Fruit fly (Drosophila melanogaster) whole organism, embryonic: ENCODE data around the gene Mst89B.
A peak's percentile ranks its signal among the peaks of the same experiment; 100 is the strongest.

Experiments
- Asciz ChIP-seq: fragments of 200-800 bp; sonication (Bioruptor generic); optimal IDR thresholded peaks from 2 replicates; lab custom pipeline; 2017; ENCODE audit warnings: missing biosample characterization, mild to moderate bottlenecking, missing genetic modification characterization, missing genetic modification reagents
- B-H2 ChIP-seq: fragments of 200-800 bp; sonication (Bioruptor generic); optimal IDR thresholded peaks from 2 replicates; lab custom pipeline; 2018; ENCODE audit warnings: missing biosample characterization, mild to moderate bottlenecking, missing genetic modification characterization
- CG10267 ChIP-seq: fragments of 200-800 bp; sonication (Bioruptor generic); optimal IDR thresholded peaks from 2 replicates; lab custom pipeline; 2018; ENCODE audit warnings: missing biosample characterization, mild to moderate bottlenecking, missing genetic modification characterization, moderate library complexity
- CG10274 ChIP-seq: fragments of 200-800 bp; sonication (Bioruptor generic); optimal IDR thresholded peaks from 3 replicates; lab custom pipeline; 2017; ENCODE audit warnings: missing biosample characterization, mild to moderate bottlenecking, missing genetic modification characterization
- CG10959 ChIP-seq: fragments of 200-800 bp; sonication (Bioruptor generic); IDR thresholded peaks from 2 replicates; pipeline ENCODE4 v1.3.6; 2022; ENCODE audit warnings: missing biosample characterization, missing genetic modification characterization
- CG11085 ChIP-seq: fragments of 200-800 bp; sonication (Bioruptor generic); IDR thresholded peaks from 2 replicates; pipeline ENCODE4 v1.3.6; 2022; ENCODE audit warnings: missing biosample characterization, missing genetic modification characterization
- CG11456 ChIP-seq: fragments of 200-800 bp; sonication (Bioruptor generic); IDR thresholded peaks from 3 replicates; pipeline ENCODE4 v1.3.6; 2022; ENCODE audit warnings: missing biosample characterization, missing genetic modification characterization
- CG11560 ChIP-seq: fragments of 200-800 bp; sonication (Bioruptor generic); IDR thresholded peaks from 3 replicates; pipeline ENCODE4 v1.3.6; 2022; ENCODE audit warnings: missing biosample characterization, missing genetic modification characterization
- CG12155 ChIP-seq: fragments of 200-800 bp; sonication (Bioruptor generic); optimal IDR thresholded peaks from 3 replicates; lab custom pipeline; 2016; ENCODE audit warnings: missing biosample characterization, missing genetic modification characterization
- CG13424 ChIP-seq: fragments of 200-800 bp; sonication (Bioruptor generic); optimal IDR thresholded peaks from 2 replicates; lab custom pipeline; 2019; ENCODE audit warnings: missing biosample characterization, mild to moderate bottlenecking, missing genetic modification characterization, moderate library complexity
- CG14014 ChIP-seq: fragments of 200-800 bp; sonication (Bioruptor generic); IDR thresholded peaks from 2 replicates; pipeline ENCODE4 v1.3.6; 2022; ENCODE audit warnings: missing biosample characterization, missing genetic modification characterization
- CG1602 ChIP-seq: fragments of 200-800 bp; sonication (Bioruptor generic); optimal IDR thresholded peaks from 3 replicates; lab custom pipeline; 2016; ENCODE audit warnings: missing biosample characterization, missing genetic modification characterization
- CG18011 ChIP-seq: fragments of 200-800 bp; sonication (Bioruptor generic); optimal IDR thresholded peaks from 2 replicates; lab custom pipeline; 2017; ENCODE audit warnings: missing biosample characterization, missing genetic modification characterization, mild to moderate bottlenecking, moderate library complexity, missing genotype
- CG2202 ChIP-seq: fragments of 200-800 bp; sonication (Bioruptor generic); optimal IDR thresholded peaks from 2 replicates; lab custom pipeline; 2018; ENCODE audit warnings: missing biosample characterization, mild to moderate bottlenecking, missing genetic modification characterization
- CG2678 ChIP-seq: fragments of 200-800 bp; sonication (Bioruptor generic); optimal IDR thresholded peaks from 3 replicates; lab custom pipeline; 2019; ENCODE audit warnings: missing biosample characterization, mild to moderate bottlenecking, missing genetic modification characterization, moderate library complexity
- CG3995 ChIP-seq: fragments of 200-800 bp; sonication (Bioruptor generic); optimal IDR thresholded peaks from 3 replicates; lab custom pipeline; 2016; ENCODE audit warnings: missing biosample characterization, missing genetic modification characterization
- CG4360 ChIP-seq: fragments of 200-800 bp; sonication (Bioruptor generic); IDR thresholded peaks from 2 replicates; pipeline ENCODE4 v1.3.6; 2022; ENCODE audit warnings: missing biosample characterization, missing genetic modification characterization
- CG6791 ChIP-seq: fragments of 200-800 bp; sonication (Bioruptor generic); IDR thresholded peaks from 3 replicates; pipeline ENCODE4 v1.3.6; 2022; ENCODE audit warnings: missing biosample characterization, missing genetic modification characterization; ENCODE audit not compliant: partially characterized antibody
- CG7987 ChIP-seq: fragments of 200-800 bp; sonication (Bioruptor generic); optimal IDR thresholded peaks from 2 replicates; lab custom pipeline; 2018; ENCODE audit warnings: missing biosample characterization, mild to moderate bottlenecking, missing genetic modification characterization, moderate library complexity
- CG8290 ChIP-seq, 3 experiments: fragments of 200-800 bp; sonication (Bioruptor generic); optimal IDR thresholded peaks; 2 replicates each; lab custom pipeline; 2016 to 2019; ENCODE audit warnings: missing biosample characterization in 3 of 3, missing genetic modification characterization in 3 of 3, mild to moderate bottlenecking in 2 of 3, moderate library complexity in 1 of 3
- CTCF ChIP-seq: fragments of 200-800 bp; sonication (Bioruptor generic); optimal IDR thresholded peaks from 2 replicates; lab custom pipeline; 2017; ENCODE audit warnings: missing biosample characterization, mild to moderate bottlenecking, missing genetic modification characterization, moderate library complexity
- Dip3 ChIP-seq: fragments of 200-800 bp; sonication (Bioruptor generic); optimal IDR thresholded peaks from 3 replicates; lab custom pipeline; 2016; ENCODE audit warnings: missing biosample characterization, missing genetic modification characterization
- Dll ChIP-seq: fragments of 200-800 bp; sonication (Bioruptor generic); IDR thresholded peaks from 4 replicates; pipeline ENCODE4 v1.3.6; 2022; ENCODE audit warnings: missing biosample characterization, missing genetic modification characterization; ENCODE audit not compliant: partially characterized antibody
- Fer2 ChIP-seq: fragments of 200-800 bp; sonication (Bioruptor generic); optimal IDR thresholded peaks from 2 replicates; lab custom pipeline; 2018; ENCODE audit warnings: missing biosample characterization, mild to moderate bottlenecking, missing genetic modification characterization, moderate library complexity
- NFAT ChIP-seq: fragments of 200-800 bp; sonication (Bioruptor generic); IDR thresholded peaks from 2 replicates; pipeline ENCODE4 v1.3.6; 2022; ENCODE audit warnings: missing biosample characterization, missing genetic modification characterization
- Nf-YB ChIP-seq: fragments of 200-800 bp; sonication (Bioruptor generic); optimal IDR thresholded peaks from 3 replicates; lab custom pipeline; 2019; ENCODE audit warnings: missing biosample characterization, mild to moderate bottlenecking, missing genetic modification characterization, moderate library complexity
- NfI ChIP-seq: fragments of 200-800 bp; sonication (Bioruptor generic); optimal IDR thresholded peaks from 3 replicates; lab custom pipeline; 2018; ENCODE audit warnings: missing biosample characterization, mild to moderate bottlenecking, missing genetic modification characterization, moderate library complexity
- Pdp1 ChIP-seq, 2 experiments: fragments of 200-800 bp; sonication (Bioruptor generic); optimal IDR thresholded peaks; 3 replicates each; lab custom pipeline; 2016; ENCODE audit warnings: missing biosample characterization in 2 of 2, missing genetic modification characterization in 2 of 2, mild to moderate bottlenecking in 1 of 2, moderate library complexity in 1 of 2
- Scr ChIP-seq: fragments of 200-800 bp; sonication (Bioruptor generic); IDR thresholded peaks from 2 replicates; pipeline ENCODE4 v1.3.6; 2022; ENCODE audit warnings: missing biosample characterization, missing genetic modification characterization; ENCODE audit not compliant: partially characterized antibody
- Stat92E ChIP-seq, 3 experiments: fragments of >200 bp in 2 of 3; fragments of 200-800 bp in 1 of 3; sonication (Bioruptor generic) in 1 of 3; optimal IDR thresholded peaks; 2 replicates each; lab custom pipeline; 2017 to 2019; ENCODE audit warnings: missing biosample characterization in 3 of 3, missing genetic modification characterization in 3 of 3, mild to moderate bottlenecking in 1 of 3, moderate library complexity in 1 of 3
- YL-1 ChIP-seq: fragments of 200-800 bp; sonication (Bioruptor generic); optimal IDR thresholded peaks from 3 replicates; lab custom pipeline; 2017; ENCODE audit warnings: missing biosample characterization, mild to moderate bottlenecking, missing genetic modification characterization
- ato ChIP-seq: fragments of 200-800 bp; sonication (Bioruptor generic); IDR thresholded peaks from 2 replicates; pipeline ENCODE4 v1.3.6; 2022; ENCODE audit warnings: missing biosample characterization, missing genetic modification characterization; ENCODE audit not compliant: partially characterized antibody
- bbx ChIP-seq: fragments of 200-800 bp; sonication (Bioruptor generic); IDR thresholded peaks from 2 replicates; pipeline ENCODE4 v1.3.6; 2022; ENCODE audit warnings: missing biosample characterization, missing genetic modification characterization; ENCODE audit not compliant: partially characterized antibody
- cad ChIP-seq: fragments of >200 bp; optimal IDR thresholded peaks from 2 replicates; lab custom pipeline; 2017; ENCODE audit warnings: missing biosample characterization, missing genetic modification characterization
- ci ChIP-seq: fragments of 200-800 bp; sonication (Bioruptor generic); IDR thresholded peaks from 3 replicates; pipeline ENCODE4 v1.3.6; 2022; ENCODE audit warnings: missing biosample characterization, missing genetic modification characterization
- croc ChIP-seq: fragments of 200-800 bp; sonication (Bioruptor generic); conservative IDR thresholded peaks from 3 replicates; pipeline ENCODE4 v1.3.6; 2022; ENCODE audit warnings: missing biosample characterization, missing genetic modification characterization
- crol ChIP-seq: fragments of 200-800 bp; sonication (Bioruptor generic); IDR thresholded peaks from 2 replicates; pipeline ENCODE4 v1.3.6; 2022; ENCODE audit warnings: missing biosample characterization, missing genetic modification characterization
- dan ChIP-seq: fragments of 200-800 bp; sonication (Bioruptor generic); IDR thresholded peaks from 2 replicates; pipeline ENCODE4 v1.3.6; 2022; ENCODE audit warnings: missing biosample characterization, missing genetic modification characterization
- ems ChIP-seq: fragments of 200-800 bp; sonication (Bioruptor generic); optimal IDR thresholded peaks from 3 replicates; lab custom pipeline; 2016; ENCODE audit warnings: missing biosample characterization, missing genetic modification characterization
- grn ChIP-seq: fragments of 200-800 bp; sonication (Bioruptor generic); optimal IDR thresholded peaks from 3 replicates; lab custom pipeline; 2017; ENCODE audit warnings: missing biosample characterization, missing genetic modification characterization
- h ChIP-seq: fragments of >200 bp; optimal IDR thresholded peaks from 2 replicates; lab custom pipeline; 2017
- ham ChIP-seq: fragments of 200-800 bp; sonication (Bioruptor generic); IDR thresholded peaks from 2 replicates; pipeline ENCODE4 v1.3.6; 2022; ENCODE audit warnings: missing biosample characterization, missing genetic modification characterization
- kay ChIP-seq: fragments of 200-800 bp; sonication (Bioruptor generic); optimal IDR thresholded peaks from 2 replicates; lab custom pipeline; 2016; ENCODE audit warnings: missing biosample characterization, missing genetic modification characterization
- mirr ChIP-seq: fragments of 200-800 bp; sonication (Bioruptor generic); optimal IDR thresholded peaks from 3 replicates; lab custom pipeline; 2018; ENCODE audit warnings: missing biosample characterization, mild to moderate bottlenecking, missing genetic modification characterization
- run ChIP-seq: fragments of 200-800 bp; sonication (Bioruptor generic); optimal IDR thresholded peaks from 3 replicates; lab custom pipeline; 2018; ENCODE audit warnings: missing biosample characterization, mild to moderate bottlenecking, missing genetic modification characterization
- tap ChIP-seq: fragments of 200-800 bp; optimal IDR thresholded peaks from 3 replicates; lab custom pipeline; 2019; ENCODE audit warnings: missing biosample characterization, mild to moderate bottlenecking, missing genetic modification characterization, moderate library complexity
- ttk ChIP-seq: fragments of 200-800 bp; sonication (Bioruptor generic); IDR thresholded peaks from 2 replicates; pipeline ENCODE4 v2.1.2; 2022; ENCODE audit warnings: missing biosample characterization, missing genetic modification characterization
- vvl ChIP-seq: fragments of 200-800 bp; sonication (Bioruptor generic); IDR thresholded peaks from 2 replicates; pipeline ENCODE4 v1.3.6; 2022; ENCODE audit warnings: missing biosample characterization, missing genetic modification characterization

The Mst89B gene

dm6 chr3R:16284901-16285300 lies 18.1 kb downstream of the Mst89B start (continued):
- TF ChIP-seq kay (GFP tag; lab: Kevin White, UChicago) (no peak), NFAT (GFP tag; lab: Robert Waterston, UW) (no peak), CTCF (no peak), h (lab: Kevin White, UChicago) (no peak), CG2202 (no peak), Dll (GFP tag; lab: Robert Waterston, UW) (0 out of 4 replicates have a peak, but pooled peaks have one; percentile 15), CG14014 (no peak), CG13424 (tag; lab: Kevin White, UChicago) (no peak), CG7987 (GFP tag; lab: Kevin White, UChicago) (no peak), ems (GFP tag; lab: Kevin White, UChicago) (no peak), CG10274 (no peak), run (tag; lab: Kevin White, UChicago) (no peak), ci (GFP tag; lab: Robert Waterston, UW) (peak; percentile 52; the same call in 2 of the 3 replicates), CG11456 (GFP tag; lab: Robert Waterston, UW) (no peak), ham (GFP tag; lab: Robert Waterston, UW) (no peak), Dip3 (GFP tag; lab: Kevin White, UChicago) (no peak), Nf-YB (GFP tag; lab: Kevin White, UChicago) (no peak), tap (tag; lab: Kevin White, UChicago) (no peak), crol (GFP tag; lab: Robert Waterston, UW) (peak; percentile 71), cad (GFP tag; lab: Kevin White, UChicago) (no peak), grn (GFP tag; lab: Kevin White, UChicago) (peak; percentile 50), CG18011 (GFP tag; lab: Kevin White, UChicago) (no peak), CG12155 (GFP tag; lab: Kevin White, UChicago) (peak; percentile 78), YL-1 (no peak), Pdp1 (GFP tag; optimal IDR thresholded peaks at IDR 0.05; lab: Kevin White, UChicago) (peak in 1 of 2 experiments; percentile 9), dan (no peak), CG6791 (GFP tag; lab: Robert Waterston, UW) (no peak), CG11085 (GFP tag; lab: Robert Waterston, UW) (no peak), ato (GFP tag; lab: Robert Waterston, UW) (no peak), CG2678 (tag; lab: Kevin White, UChicago) (no peak), CG4360 (no peak), CG10959 (GFP tag; lab: Robert Waterston, UW) (no peak), CG1602 (no peak), Fer2 (tag; lab: Kevin White, UChicago) (no peak), CG3995 (no peak), bbx (GFP tag; lab: Robert Waterston, UW) (no peak), Stat92E (GFP tag; optimal IDR thresholded peaks at IDR 0.05; lab: Kevin White, UChicago) (no peak), croc (no peak), CG11560 (tag; lab: Robert Waterston, UW) (no peak), vvl (GFP tag; lab: Robert Waterston, UW) (no peak), CG8290 (GFP tag; optimal IDR thresholded peaks at IDR 0.05; lab: Kevin White, UChicago) (no peak), CG8290 (tag; optimal IDR thresholded peaks at IDR 0.05; lab: Kevin White, UChicago) (no peak), Scr (no peak), CG10267 (tag; lab: Kevin White, UChicago) (no peak), B-H2 (no peak), mirr (GFP tag; lab: Kevin White, UChicago) (peak; percentile 39), NfI (GFP tag; lab: Kevin White, UChicago) (no peak), ttk (GFP tag; lab: Robert Waterston, UW) (no peak), Asciz (GFP tag; lab: Kevin White, UChicago) (no peak)
